Fruit fly (Drosophila melanogaster): ENCODE data around the gene noc.
A peak's percentile ranks its signal among the peaks of the same experiment; 100 is the strongest.

Gene noc

DNA sequence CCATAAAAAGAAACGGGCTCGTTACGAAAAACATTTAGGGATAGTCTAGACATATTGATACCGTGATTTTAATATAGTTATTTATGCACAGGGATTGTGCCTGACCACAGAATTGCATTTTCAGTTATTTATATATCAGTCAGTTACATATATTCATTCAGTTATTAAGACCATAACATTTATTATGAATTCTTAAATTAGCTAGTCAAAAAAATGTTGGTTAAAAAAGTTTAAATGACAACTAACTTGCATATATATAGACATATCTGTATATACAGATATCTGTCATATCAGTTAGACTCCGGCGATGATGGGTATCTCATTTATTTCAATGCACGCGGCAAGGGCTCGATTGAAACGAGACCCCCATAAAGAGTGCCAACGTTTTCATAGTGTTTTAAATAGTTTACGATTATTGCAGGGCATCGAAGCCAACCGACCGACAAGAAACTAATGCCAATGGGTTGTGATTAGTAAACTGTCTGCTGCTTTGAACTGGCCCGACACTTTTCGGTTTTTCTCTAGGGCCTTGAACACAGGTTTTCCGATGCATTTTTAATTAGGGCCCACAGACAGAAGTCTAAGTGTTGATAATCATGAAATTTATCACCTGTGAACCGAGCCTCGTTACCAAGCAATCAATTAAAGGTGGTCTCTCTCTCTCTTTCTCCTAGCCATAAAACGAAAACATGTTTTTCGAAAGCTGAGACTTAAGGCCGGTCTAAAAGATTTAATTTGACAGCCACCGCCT, 27.8 kb upstream of the noc start (continued):
- TF ChIP-seq Dip3 (GFP tag; optimal IDR thresholded peaks at IDR 0.05) = peak; percentile 1
- TF ChIP-seq Xbp1 (GFP tag; optimal IDR thresholded peaks at IDR 0.05) = peak; percentile 46
- no peak for TF ChIP-seq Sry-δ (GFP tag; optimal IDR thresholded peaks at IDR 0.05)
- no peak for TF ChIP-seq Ada2b (GFP tag; IDR thresholded peaks at IDR 0.05)
- TF ChIP-seq Six4 (GFP tag; optimal IDR thresholded peaks at IDR 0.05) = peak; percentile 78
- peak; percentile 71 for TF ChIP-seq CG8281 (tag; optimal IDR thresholded peaks at IDR 0.05)
- peak; percentile 71 for TF ChIP-seq CG18599 (GFP tag; optimal IDR thresholded peaks at IDR 0.05)
- no peak for TF ChIP-seq Dp (GFP tag; optimal IDR thresholded peaks at IDR 0.05)
- peak; percentile 73 for TF ChIP-seq CG7556 (GFP tag; optimal IDR thresholded peaks at IDR 0.05)
- peak; percentile 74 for TF ChIP-seq kah (GFP tag; optimal IDR thresholded peaks at IDR 0.05)
- peak; percentile 68 for TF ChIP-seq bcd (GFP tag; optimal IDR thresholded peaks at IDR 0.05)
- TF ChIP-seq esg (GFP tag; conservative IDR thresholded peaks at IDR 0.05) = peak; percentile 51
- no peak for TF ChIP-seq disco-r (GFP tag; optimal IDR thresholded peaks at IDR 0.05)
- TF ChIP-seq CG1832 (GFP tag; optimal IDR thresholded peaks at IDR 0.05) = no peak
- peak; percentile 7 for TF ChIP-seq bab2 (GFP tag; optimal IDR thresholded peaks at IDR 0.05)
- TF ChIP-seq row (GFP tag; IDR thresholded peaks at IDR 0.05) = peak; percentile 71
- peak; percentile 65 for TF ChIP-seq Fer1 (GFP tag; optimal IDR thresholded peaks at IDR 0.05)
- TF ChIP-seq CoRest (tag; optimal IDR thresholded peaks at IDR 0.05) = peak; percentile 85
- TF ChIP-seq CG9817 (tag; optimal IDR thresholded peaks at IDR 0.05) = no peak
- peak; percentile 3 for TF ChIP-seq CG12769 (tag; optimal IDR thresholded peaks at IDR 0.05)
- peak; percentile 59 for TF ChIP-seq CG6813 (GFP tag; optimal IDR thresholded peaks at IDR 0.05)
- TF ChIP-seq emc (GFP tag; optimal IDR thresholded peaks at IDR 0.05) = no peak
- no peak for TF ChIP-seq slbo (GFP tag; IDR thresholded peaks at IDR 0.05)
- TF ChIP-seq gsb-n (tag; optimal IDR thresholded peaks at IDR 0.05) = peak; percentile 73
- TF ChIP-seq kni (GFP tag; optimal IDR thresholded peaks at IDR 0.05) = peak; percentile 78
- TF ChIP-seq nerfin-1 (tag; optimal IDR thresholded peaks at IDR 0.05) = peak; percentile 84
- no peak for TF ChIP-seq Vsx1 (GFP tag; optimal IDR thresholded peaks at IDR 0.05)
- TF ChIP-seq CG2120 (GFP tag; optimal IDR thresholded peaks at IDR 0.05) = no peak
- TF ChIP-seq Chrac-16 (GFP tag; optimal IDR thresholded peaks at IDR 0.05) = peak; percentile 30
- peak; percentile 8 for TF ChIP-seq CG12299 (tag; optimal IDR thresholded peaks at IDR 0.05)
- TF ChIP-seq CG33557 (GFP tag; optimal IDR thresholded peaks at IDR 0.05) = peak; percentile 78
- peak; percentile 85; the same call in 1 of the 2 replicates for TF ChIP-seq ara (GFP tag; IDR thresholded peaks at IDR 0.05)
- peak; percentile 12 for TF ChIP-seq Deaf1 (tag; optimal IDR thresholded peaks at IDR 0.05)
- no peak for TF ChIP-seq aop (GFP tag; IDR thresholded peaks at IDR 0.05)
- TF ChIP-seq sim (GFP tag; IDR thresholded peaks at IDR 0.05) = peak; percentile 37; the same call in 1 of the 2 replicates
- no peak for TF ChIP-seq nom (GFP tag; optimal IDR thresholded peaks at IDR 0.05)
- TF ChIP-seq dimm (GFP tag; IDR thresholded peaks at IDR 0.05) = 0 out of 2 replicates have a peak, but pooled peaks have one; percentile 60
- TF ChIP-seq en (GFP tag; optimal IDR thresholded peaks at IDR 0.05) = peak; percentile 35
- TF ChIP-seq CG15011 (GFP tag; optimal IDR thresholded peaks at IDR 0.05) = peak; percentile 54
- peak; percentile 59; the same call in 2 of the 3 replicates for TF ChIP-seq CG7357 (GFP tag; IDR thresholded peaks at IDR 0.05)
- TF ChIP-seq dmrt11E (tag; optimal IDR thresholded peaks at IDR 0.05) = peak; percentile 91
- TF ChIP-seq Gug (GFP tag; IDR thresholded peaks at IDR 0.05) = peak; percentile 34; the same call in 2 of the 4 replicates
- peak; percentile 22 for TF ChIP-seq CG31365 (tag; optimal IDR thresholded peaks at IDR 0.05)
- peak; percentile 59 for TF ChIP-seq tio (GFP tag; optimal IDR thresholded peaks at IDR 0.05)
- peak; percentile 59 for TF ChIP-seq CG12219 (GFP tag; optimal IDR thresholded peaks at IDR 0.05)
- peak; percentile 74 for TF ChIP-seq CG11093 (GFP tag; IDR thresholded peaks at IDR 0.05)
- peak; percentile 45 for TF ChIP-seq CG10462 (GFP tag; optimal IDR thresholded peaks at IDR 0.05)
- no peak for TF ChIP-seq jigr1 (GFP tag; IDR thresholded peaks at IDR 0.05)
- peak; percentile 52 for TF ChIP-seq Mes4 (GFP tag; optimal IDR thresholded peaks at IDR 0.05)

All from whole organism, embryonic.